Worm (Caenorhabditis elegans): ENCODE measurements around the gene sri-47.
"Not testable (repeated sequence)": the region's sequence is repeated elsewhere in the genome, so short reads cannot be mapped to it uniquely, and the experiment has no call there.

The sri-47 gene

ce11 chrII:2656606-2657005 lies at the start of gene sri-47:
sri-47 (plus strand) TSS chrII:2656906.
- TF ChIP-seq unc-98 (GFP tag; IDR thresholded peaks at IDR 0.05) (no peak), rnt-1 (tag; optimal IDR thresholded peaks at IDR 0.05) (no peak), nhr-85 (tag) (no peak), nhr-19 (GFP tag; conservative IDR thresholded peaks at IDR 0.05) (no peak), C34B4.2 (tag; optimal IDR thresholded peaks at IDR 0.05) (no peak), nhr-12 (tag; optimal IDR thresholded peaks at IDR 0.05) (no peak), efl-3 (GFP tag; optimal IDR thresholded peaks at IDR 0.05) (no peak), pax-3 (tag; optimal IDR thresholded peaks at IDR 0.05) (no peak), tbx-2 (tag; optimal IDR thresholded peaks at IDR 0.05) (no peak), ztf-11 (tag; optimal IDR thresholded peaks at IDR 0.05) (no peak), vab-15 (tag; optimal IDR thresholded peaks at IDR 0.05) (no peak)

ce11 chrII:2610202-2610912 lies 46.3 kb upstream of the sri-47 start, which contains the start of gene sri-38:
sri-38 (plus strand) TSS chrII:2610862.
- TF ChIP-seq jun-1 (tag; optimal IDR thresholded peaks at IDR 0.05) (peak; percentile 53), aly-2 (tag; optimal IDR thresholded peaks at IDR 0.05) (no peak), unc-98 (GFP tag; IDR thresholded peaks at IDR 0.05) (no peak), elt-2 (tag; optimal IDR thresholded peaks at IDR 0.05) (peak; percentile 98), vab-15 (tag; optimal IDR thresholded peaks at IDR 0.05) (no peak)

- TF ChIP-seq ztf-4 (tag; optimal IDR thresholded peaks at IDR 0.05) (no peak), mep-1 (tag; optimal IDR thresholded peaks at IDR 0.05) (no peak)
Measured at ce11 chrII:2611009-2611408, 45.7 kb upstream of the sri-47 start.

ce11 chrII:2612278-2612677 lies 44.4 kb upstream of the sri-47 start, which contains the start of gene D2062.13:
D2062.13 (plus strand) TSS chrII:2612578.
- TF ChIP-seq unc-62 (GFP tag; optimal IDR thresholded peaks at IDR 0.05); dpl-1 (GFP tag; optimal IDR thresholded peaks at IDR 0.05); pqm-1 (tag; optimal IDR thresholded peaks at IDR 0.05): not testable (repeated sequence)

ce11 chrII:2616634-2617033 lies 40.1 kb upstream of the sri-47 start, which contains the start of gene msrp-5:
msrp-5 (plus strand) TSS chrII:2616934.
- not testable (repeated sequence) for TF ChIP-seq hlh-4 (tag; optimal IDR thresholded peaks at IDR 0.05); zip-4 (GFP tag; optimal IDR thresholded peaks at IDR 0.05); vab-15 (tag; optimal IDR thresholded peaks at IDR 0.05)

- not testable (repeated sequence) for TF ChIP-seq nhr-19 (GFP tag; conservative IDR thresholded peaks at IDR 0.05); C16A3.4 (tag; optimal IDR thresholded peaks at IDR 0.05); lin-35 (GFP tag; optimal IDR thresholded peaks at IDR 0.05)
Measured at ce11 chrII:2619148-2619547, 37.6 kb upstream of the sri-47 start, which contains the start of gene msrp-6. msrp-6 (plus strand) TSS chrII:2619448.

ce11 chrII:2622480-2622879 lies 34.2 kb upstream of the sri-47 start, which contains the start of gene D2062.5:
D2062.5 (plus strand) TSS chrII:2622780.
- no peak for TF ChIP-seq egl-13 (tag; optimal IDR thresholded peaks at IDR 0.05)
- TF ChIP-seq lsy-2 (tag; optimal IDR thresholded peaks at IDR 0.05): no peak
- TF ChIP-seq pax-3 (tag; optimal IDR thresholded peaks at IDR 0.05): no peak
- no peak for TF ChIP-seq swsn-7 (tag; optimal IDR thresholded peaks at IDR 0.05)
- TF ChIP-seq dpl-1 (GFP tag; optimal IDR thresholded peaks at IDR 0.05): no peak
- no peak for TF ChIP-seq nhr-12 (tag; optimal IDR thresholded peaks at IDR 0.05)
- no peak for TF ChIP-seq lin-14 (GFP tag; optimal IDR thresholded peaks at IDR 0.05)
- no peak for TF ChIP-seq ztf-11 (tag; optimal IDR thresholded peaks at IDR 0.05)
- TF ChIP-seq hpl-2 (GFP tag; optimal IDR thresholded peaks at IDR 0.05): no peak
